Worm (Caenorhabditis elegans): ENCODE measurements around the gene Y68A4A.10.

ce11 chrV:17198926-17199325, 3.0 kb upstream of the Y68A4A.10 start, which contains the start of gene srz-96:
- no peak for TF ChIP-seq ztf-29 (GFP tag; IDR thresholded peaks at IDR 0.05)
- TF ChIP-seq tab-1 (GFP tag; IDR thresholded peaks at IDR 0.05): no peak
- TF ChIP-seq ref-1 (GFP tag; conservative IDR thresholded peaks at IDR 0.05): no peak
- no peak for TF ChIP-seq klf-2 (GFP tag; conservative IDR thresholded peaks at IDR 0.05)
- no peak for TF ChIP-seq ztf-23 (GFP tag; IDR thresholded peaks at IDR 0.05)
- TF ChIP-seq med-1 (GFP tag; optimal IDR thresholded peaks at IDR 0.05; ENCODE audit: insufficient read depth): no peak
- no peak for TF ChIP-seq flt-1 (GFP tag; IDR thresholded peaks at IDR 0.05)

Data from whole organism, midembryonic.